Worm (Caenorhabditis elegans) whole organism, L3 larva: ENCODE results near the gene C46F9.6.

Experiments used
- ceh-28 ChIP-seq: fragments of 150-350 bp; optimal IDR thresholded peaks from 2 replicates; lab custom pipeline; 2014; ENCODE audit warnings: missing biosample characterization, missing genetic modification reagents, missing genetic modification characterization
- nhr-23 ChIP-seq: fragments of 150-350 bp; optimal IDR thresholded peaks from 2 replicates; lab custom pipeline; 2014; ENCODE audit warnings: missing biosample characterization, missing genetic modification reagents, missing genetic modification characterization

ce11 chrII:1869120-1869519 lies 28.9 kb upstream of the C46F9.6 start, which contains the start of gene math-14:
- TF ChIP-seq nhr-23 (tag; lab: Kevin White, UChicago) (no peak), ceh-28 (no peak)
